Fruit fly (Drosophila melanogaster) whole organism, embryonic: ENCODE results near the gene tutl.
A peak's percentile ranks its signal among the peaks of the same experiment; 100 is the strongest.

Source experiments
- Abd-B ChIP-seq: fragments of 200-800 bp; sonication (Bioruptor generic); optimal IDR thresholded peaks from 2 replicates; lab custom pipeline; 2018; ENCODE audit warnings: missing biosample characterization, mild to moderate bottlenecking, missing genetic modification characterization, moderate library complexity
- Bteb2 ChIP-seq: fragments of 200-800 bp; sonication (Bioruptor generic); optimal IDR thresholded peaks from 2 replicates; lab custom pipeline; 2016; ENCODE audit warnings: missing biosample characterization, missing genetic modification characterization
- CG11093 ChIP-seq: fragments of 200-800 bp; sonication (Bioruptor generic); IDR thresholded peaks from 3 replicates; pipeline ENCODE4 v1.3.6; 2022; ENCODE audit warnings: missing biosample characterization, missing genetic modification characterization
- CG11504 ChIP-seq: fragments of 200-800 bp; sonication (Bioruptor generic); optimal IDR thresholded peaks from 3 replicates; lab custom pipeline; 2019; ENCODE audit warnings: missing biosample characterization, mild to moderate bottlenecking, missing genetic modification characterization, moderate library complexity
- CG11695 ChIP-seq: fragments of 200-800 bp; sonication (Bioruptor generic); IDR thresholded peaks from 3 replicates; pipeline ENCODE4 v1.3.6; 2022; ENCODE audit warnings: missing biosample characterization, missing genetic modification characterization
- CG11723 ChIP-seq: fragments of 200-800 bp; sonication (Bioruptor generic); optimal IDR thresholded peaks from 2 replicates; lab custom pipeline; 2017; ENCODE audit warnings: missing biosample characterization, mild to moderate bottlenecking, missing genetic modification characterization
- CG13894 ChIP-seq: fragments of 200-800 bp; sonication (Bioruptor generic); optimal IDR thresholded peaks from 3 replicates; lab custom pipeline; 2018; ENCODE audit warnings: missing biosample characterization, mild to moderate bottlenecking, missing genetic modification characterization, moderate library complexity
- CG15269 ChIP-seq: fragments of 200-800 bp; sonication (Bioruptor generic); optimal IDR thresholded peaks from 2 replicates; lab custom pipeline; 2018; ENCODE audit warnings: missing biosample characterization, mild to moderate bottlenecking, missing genetic modification characterization, moderate library complexity
- CG1529 ChIP-seq: fragments of 200-800 bp; sonication (Bioruptor generic); optimal IDR thresholded peaks from 3 replicates; lab custom pipeline; 2018; ENCODE audit warnings: missing biosample characterization, missing genetic modification characterization
- CG17385 ChIP-seq: fragments of 200-800 bp; sonication (Bioruptor generic); optimal IDR thresholded peaks from 3 replicates; lab custom pipeline; 2018; ENCODE audit warnings: missing biosample characterization, mild to moderate bottlenecking, missing genetic modification characterization
- CG17612 ChIP-seq: fragments of 200-800 bp; sonication (Bioruptor generic); IDR thresholded peaks from 2 replicates; pipeline ENCODE4 v1.3.6; 2022; ENCODE audit warnings: missing biosample characterization, missing genetic modification characterization
- CG18476 ChIP-seq: fragments of 200-800 bp; sonication (Bioruptor generic); optimal IDR thresholded peaks from 2 replicates; lab custom pipeline; 2016; ENCODE audit warnings: missing biosample characterization, mild to moderate bottlenecking, missing genetic modification characterization
- CG2120 ChIP-seq: fragments of 200-800 bp; sonication (Bioruptor generic); optimal IDR thresholded peaks from 3 replicates; lab custom pipeline; 2016; ENCODE audit warnings: missing biosample characterization, missing genetic modification characterization
- CG3065 ChIP-seq: fragments of 200-800 bp; sonication (Bioruptor generic); optimal IDR thresholded peaks from 2 replicates; lab custom pipeline; 2016; ENCODE audit warnings: missing biosample characterization, missing genetic modification characterization
- CG3281 ChIP-seq: fragments of 200-800 bp; sonication (Bioruptor generic); optimal IDR thresholded peaks from 3 replicates; lab custom pipeline; 2017; ENCODE audit warnings: missing biosample characterization, mild to moderate bottlenecking, missing genetic modification characterization
- CG4820 ChIP-seq: fragments of 200-800 bp; sonication (Bioruptor generic); optimal IDR thresholded peaks from 3 replicates; lab custom pipeline; 2016; ENCODE audit warnings: missing biosample characterization, missing genetic modification characterization
- CG6254 ChIP-seq: fragments of 200-800 bp; sonication (Bioruptor generic); optimal IDR thresholded peaks from 3 replicates; lab custom pipeline; 2017; ENCODE audit warnings: mild to moderate bottlenecking, missing biosample characterization, missing genetic modification reagents, missing genetic modification characterization
- CG7357 ChIP-seq: fragments of 200-800 bp; sonication (Bioruptor generic); IDR thresholded peaks from 3 replicates; pipeline ENCODE4 v1.3.6; 2022; ENCODE audit warnings: missing biosample characterization, missing genetic modification characterization
- CG7556 ChIP-seq: fragments of 200-800 bp; sonication (Bioruptor generic); optimal IDR thresholded peaks from 2 replicates; lab custom pipeline; 2017; ENCODE audit warnings: missing biosample characterization, mild to moderate bottlenecking, missing genetic modification characterization
- CG8924 ChIP-seq: fragments of 200-800 bp; optimal IDR thresholded peaks from 3 replicates; lab custom pipeline; 2019; ENCODE audit warnings: missing biosample characterization, mild to moderate bottlenecking, missing genetic modification characterization, moderate library complexity
- CG9727 ChIP-seq: fragments of 200-800 bp; sonication (Bioruptor generic); optimal IDR thresholded peaks from 3 replicates; lab custom pipeline; 2017; ENCODE audit warnings: missing biosample characterization, mild to moderate bottlenecking, missing genetic modification characterization
- CoRest ChIP-seq: fragments of 200-800 bp; sonication (Bioruptor generic); optimal IDR thresholded peaks from 3 replicates; lab custom pipeline; 2018; ENCODE audit warnings: missing biosample characterization, mild to moderate bottlenecking, missing genetic modification characterization, moderate library complexity
- Doc3 ChIP-seq: fragments of 200-800 bp; sonication (Bioruptor generic); IDR thresholded peaks from 3 replicates; pipeline ENCODE4 v1.3.6; 2022; ENCODE audit warnings: missing biosample characterization, missing genetic modification characterization; ENCODE audit not compliant: partially characterized antibody
- Hr78 ChIP-seq, 2 experiments: fragments of 200-800 bp in 1 of 2; fragments of >200 bp in 1 of 2; sonication (Bioruptor generic) in 1 of 2; optimal IDR thresholded peaks; 2 replicates each; lab custom pipeline; 2017 to 2019; ENCODE audit warnings: missing biosample characterization in 2 of 2, missing genetic modification characterization in 2 of 2, mild to moderate bottlenecking in 1 of 2, moderate library complexity in 1 of 2
- Med ChIP-seq: fragments of 200-800 bp; sonication (Bioruptor generic); peaks from one replicate; lab custom pipeline; 2016; ENCODE audit warnings: missing biosample characterization, missing genetic modification characterization, mild to moderate bottlenecking, inconsistent platforms, moderate library complexity
- Meics ChIP-seq: fragments of 200-800 bp; sonication (Bioruptor generic); optimal IDR thresholded peaks from 2 replicates; lab custom pipeline; 2017; ENCODE audit warnings: missing biosample characterization, mild to moderate bottlenecking, missing genetic modification characterization
- Nf-YB ChIP-seq: fragments of 200-800 bp; sonication (Bioruptor generic); optimal IDR thresholded peaks from 3 replicates; lab custom pipeline; 2019; ENCODE audit warnings: missing biosample characterization, mild to moderate bottlenecking, missing genetic modification characterization, moderate library complexity
- Oaz ChIP-seq: fragments of 200-800 bp; sonication (Bioruptor generic); IDR thresholded peaks from 2 replicates; pipeline ENCODE4 v1.3.6; 2022; ENCODE audit warnings: missing biosample characterization, missing genetic modification characterization
- Oli ChIP-seq: fragments of 200-800 bp; sonication (Bioruptor generic); optimal IDR thresholded peaks from 2 replicates; lab custom pipeline; 2018; ENCODE audit warnings: missing biosample characterization, mild to moderate bottlenecking, missing genetic modification characterization, moderate library complexity
- Ptx1 ChIP-seq: fragments of 200-800 bp; sonication (Bioruptor generic); IDR thresholded peaks from 2 replicates; pipeline ENCODE4 v1.3.6; 2022; ENCODE audit warnings: missing biosample characterization, missing genetic modification characterization
- Sox102F ChIP-seq: fragments of 200-800 bp; sonication (Bioruptor generic); optimal IDR thresholded peaks from 2 replicates; lab custom pipeline; 2018; ENCODE audit warnings: missing biosample characterization, mild to moderate bottlenecking, missing genetic modification characterization, moderate library complexity
- aop ChIP-seq: fragments of 200-800 bp; sonication (Bioruptor generic); IDR thresholded peaks from 2 replicates; pipeline ENCODE4 v1.3.6; 2022; ENCODE audit warnings: missing biosample characterization, missing genetic modification characterization
- br ChIP-seq: fragments of >200 bp; optimal IDR thresholded peaks from 2 replicates; lab custom pipeline; 2017
- bsh ChIP-seq, 2 experiments: fragments of 200-800 bp; sonication (Bioruptor generic); optimal IDR thresholded peaks; 2 replicates each; lab custom pipeline; 2017 to 2018; ENCODE audit warnings: mild to moderate bottlenecking in 2 of 2, missing biosample characterization in 2 of 2, missing genetic modification characterization in 2 of 2, moderate library complexity in 1 of 2
- caup ChIP-seq: fragments of 200-800 bp; sonication (Bioruptor generic); optimal IDR thresholded peaks from 3 replicates; lab custom pipeline; 2017; ENCODE audit warnings: missing biosample characterization, mild to moderate bottlenecking, missing genetic modification characterization, moderate library complexity; ENCODE audit not compliant: severe bottlenecking
- chif ChIP-seq, 2 experiments: fragments of 200-800 bp; sonication (Bioruptor generic); optimal IDR thresholded peaks; 3 replicates each; lab custom pipeline; 2016; ENCODE audit warnings: missing biosample characterization in 2 of 2, missing genetic modification characterization in 2 of 2
- danr ChIP-seq: fragments of 200-800 bp; sonication (Bioruptor generic); IDR thresholded peaks from 2 replicates; pipeline ENCODE4 v1.3.6; 2022; ENCODE audit warnings: missing biosample characterization, missing genetic modification characterization
- dimm ChIP-seq: fragments of 200-800 bp; sonication (Bioruptor generic); IDR thresholded peaks from 2 replicates; pipeline ENCODE4 v1.3.6; 2022; ENCODE audit warnings: missing biosample characterization, missing genetic modification characterization
- dmrt99B ChIP-seq: fragments of 200-800 bp; sonication (Bioruptor generic); optimal IDR thresholded peaks from 2 replicates; lab custom pipeline; 2018; ENCODE audit warnings: missing biosample characterization, mild to moderate bottlenecking, missing genetic modification characterization, moderate library complexity
- esg ChIP-seq: fragments of 200-800 bp; sonication (Bioruptor generic); conservative IDR thresholded peaks from 2 replicates; pipeline ENCODE4 v1.3.6; 2022; ENCODE audit warnings: missing biosample characterization, missing genetic modification characterization
- gem ChIP-seq: fragments of 200-800 bp; sonication (Bioruptor generic); optimal IDR thresholded peaks from 2 replicates; lab custom pipeline; 2019; ENCODE audit warnings: missing biosample characterization, mild to moderate bottlenecking, missing genetic modification characterization, moderate library complexity
- grau ChIP-seq: fragments of 200-800 bp; optimal IDR thresholded peaks from 3 replicates; lab custom pipeline; 2019; ENCODE audit warnings: missing biosample characterization, mild to moderate bottlenecking, missing genetic modification characterization, moderate library complexity
- lilli ChIP-seq: fragments of 200-800 bp; sonication (Bioruptor generic); optimal IDR thresholded peaks from 3 replicates; lab custom pipeline; 2016; ENCODE audit warnings: missing biosample characterization, missing genetic modification characterization
- lov ChIP-seq, 2 experiments: fragments of 200-800 bp in 1 of 2; fragments of >200 bp in 1 of 2; sonication (Bioruptor generic) in 1 of 2; IDR thresholded peaks in 1 of 2; optimal IDR thresholded peaks in 1 of 2; 2 replicates in 1 of 2; 3 replicates in 1 of 2; pipeline versions ENCODE4 v1.3.6 to Lab custom; 2017 to 2022; ENCODE audit warnings: missing biosample characterization in 1 of 2, missing genetic modification characterization in 1 of 2
- mirr ChIP-seq: fragments of 200-800 bp; sonication (Bioruptor generic); optimal IDR thresholded peaks from 3 replicates; lab custom pipeline; 2018; ENCODE audit warnings: missing biosample characterization, mild to moderate bottlenecking, missing genetic modification characterization
- sd ChIP-seq: fragments of 200-800 bp; sonication (Bioruptor generic); optimal IDR thresholded peaks from 3 replicates; lab custom pipeline; 2018; ENCODE audit warnings: missing biosample characterization, mild to moderate bottlenecking, missing genetic modification characterization, moderate library complexity
- sisA ChIP-seq: fragments of 200-800 bp; sonication (Bioruptor generic); IDR thresholded peaks from 2 replicates; pipeline ENCODE4 v1.3.6; 2022; ENCODE audit warnings: missing biosample characterization, missing genetic modification characterization
- tx ChIP-seq: fragments of 200-800 bp; sonication (Bioruptor generic); optimal IDR thresholded peaks from 2 replicates; lab custom pipeline; 2016; ENCODE audit warnings: missing biosample characterization, missing genetic modification characterization
- unpg ChIP-seq: fragments of 200-800 bp; sonication (Bioruptor generic); optimal IDR thresholded peaks from 3 replicates; lab custom pipeline; 2018; ENCODE audit warnings: missing biosample characterization, mild to moderate bottlenecking, missing genetic modification characterization, moderate library complexity

Gene tutl

dm6 chr2L:4286014-4286527 is 3.1 kb downstream of the tutl start (continued):
- TF ChIP-seq Nf-YB (GFP tag; lab: Kevin White, UChicago) (peak; percentile 9), CG3065 (no peak), Doc3 (GFP tag; lab: Robert Waterston, UW) (0 out of 3 replicates have a peak, but pooled peaks have one; percentile 19), CG17385 (GFP tag; lab: Kevin White, UChicago) (no peak), CG9727 (GFP tag; lab: Kevin White, UChicago) (peak; percentile 39), gem (peak; percentile 52), CG11695 (GFP tag; lab: Robert Waterston, UW) (peak; percentile 85), CG3281 (GFP tag; lab: Kevin White, UChicago) (peak; percentile 1), Ptx1 (GFP tag; lab: Robert Waterston, UW) (peak; percentile 23; the same call in 1 of the 2 replicates), br (lab: Kevin White, UChicago) (no peak), Meics (GFP tag; lab: Kevin White, UChicago) (no peak), Sox102F (peak; percentile 63), CG2120 (GFP tag; lab: Kevin White, UChicago) (no peak), CoRest (tag; lab: Kevin White, UChicago) (peak; percentile 69), chif (GFP tag; optimal IDR thresholded peaks at IDR 0.05; lab: Kevin White, UChicago) (no peak), CG11504 (peak; percentile 61), mirr (GFP tag; lab: Kevin White, UChicago) (peak; percentile 11), CG7556 (peak; percentile 38), Abd-B (peak; percentile 12), caup (GFP tag; lab: Kevin White, UChicago) (no peak), tx (GFP tag; lab: Kevin White, UChicago) (peak; percentile 1), danr (GFP tag; lab: Robert Waterston, UW) (no peak), Oaz (no peak), lilli (GFP tag; lab: Kevin White, UChicago) (peak; percentile 21), Oli (tag; lab: Kevin White, UChicago) (peak; percentile 49), CG8924 (tag; lab: Kevin White, UChicago) (peak; percentile 13), CG6254 (GFP tag; lab: Kevin White, UChicago) (peak; percentile 8), Bteb2 (no peak), dmrt99B (tag; lab: Kevin White, UChicago) (peak; percentile 57), lov (optimal IDR thresholded peaks at IDR 0.05; lab: Kevin White, UChicago) (no peak), lov (GFP tag; IDR thresholded peaks at IDR 0.05; lab: Robert Waterston, UW) (no peak), CG17612 (GFP tag; lab: Robert Waterston, UW) (no peak), CG18476 (GFP tag; lab: Kevin White, UChicago) (peak; percentile 22), CG11093 (0 out of 3 replicates have a peak, but pooled peaks have one; percentile 25), CG11723 (GFP tag; lab: Kevin White, UChicago) (no peak), unpg (GFP tag; lab: Kevin White, UChicago) (peak; percentile 51), grau (tag; lab: Kevin White, UChicago) (peak; percentile 32), bsh (GFP tag; optimal IDR thresholded peaks at IDR 0.05; lab: Kevin White, UChicago) (peak in 1 of 2 experiments; percentile 59), aop (no peak), CG13894 (tag; lab: Kevin White, UChicago) (no peak), esg (GFP tag; lab: Robert Waterston, UW) (peak; percentile 27; the same call in 1 of the 2 replicates), CG7357 (no peak), sd (tag; lab: Kevin White, UChicago) (no peak), CG4820 (peak; percentile 39), Med (GFP tag; lab: Kevin White, UChicago) (peak; percentile 69), CG1529 (GFP tag; lab: Kevin White, UChicago) (no peak), dimm (GFP tag; lab: Robert Waterston, UW) (no peak), Hr78 (GFP tag; optimal IDR thresholded peaks at IDR 0.05; lab: Kevin White, UChicago) (peak in 1 of 2 experiments; percentile 84), sisA (no peak), CG15269 (tag; lab: Kevin White, UChicago) (peak; percentile 15)
